Fruit fly (Drosophila melanogaster) whole organism, embryonic: ENCODE measurements around the gene CG9130.
A peak's percentile ranks its signal among the peaks of the same experiment; 100 is the strongest.

ENCODE experiments used
- B-H1 ChIP-seq: fragments of 200-800 bp; sonication (Bioruptor generic); IDR thresholded peaks from 3 replicates; pipeline ENCODE4 v1.3.6; 2022; ENCODE audit warnings: missing biosample characterization, missing genetic modification characterization
- CG10431 ChIP-seq: fragments of 200-800 bp; sonication (Bioruptor generic); optimal IDR thresholded peaks from 3 replicates; lab custom pipeline; 2018; ENCODE audit warnings: missing biosample characterization, mild to moderate bottlenecking, missing genetic modification characterization
- CG11560 ChIP-seq: fragments of 200-800 bp; sonication (Bioruptor generic); IDR thresholded peaks from 3 replicates; pipeline ENCODE4 v1.3.6; 2022; ENCODE audit warnings: missing biosample characterization, missing genetic modification characterization
- CG13296 ChIP-seq: fragments of 200-800 bp; sonication (Bioruptor generic); optimal IDR thresholded peaks from 3 replicates; lab custom pipeline; 2018; ENCODE audit warnings: missing biosample characterization, mild to moderate bottlenecking, missing genetic modification characterization
- CG16815 ChIP-seq: fragments of 200-800 bp; sonication (Bioruptor generic); optimal IDR thresholded peaks from 3 replicates; lab custom pipeline; 2017; ENCODE audit warnings: missing biosample characterization, mild to moderate bottlenecking, missing genetic modification characterization
- CG18599 ChIP-seq: fragments of 200-800 bp; sonication (Bioruptor generic); optimal IDR thresholded peaks from 3 replicates; lab custom pipeline; 2017; ENCODE audit warnings: missing biosample characterization, missing genetic modification characterization, mild to moderate bottlenecking, moderate library complexity, missing genetic modification reagents
- CG3065 ChIP-seq: fragments of 200-800 bp; sonication (Bioruptor generic); optimal IDR thresholded peaks from 2 replicates; lab custom pipeline; 2016; ENCODE audit warnings: missing biosample characterization, missing genetic modification characterization
- CG3407 ChIP-seq: fragments of 200-800 bp; sonication (Bioruptor generic); optimal IDR thresholded peaks from 2 replicates; lab custom pipeline; 2018; ENCODE audit warnings: missing biosample characterization, mild to moderate bottlenecking, missing genetic modification characterization
- CG34422 ChIP-seq: fragments of 200-800 bp; sonication (Bioruptor generic); IDR thresholded peaks from 3 replicates; pipeline ENCODE4 v1.3.6; 2022; ENCODE audit warnings: missing biosample characterization, missing genetic modification characterization
- CG4328 ChIP-seq: fragments of 200-800 bp; sonication (Bioruptor generic); optimal IDR thresholded peaks from 3 replicates; lab custom pipeline; 2017; ENCODE audit warnings: missing biosample characterization, missing genetic modification reagents, missing genetic modification characterization
- CG43689 ChIP-seq: fragments of 200-800 bp; sonication (Bioruptor generic); IDR thresholded peaks from 2 replicates; pipeline ENCODE4 v1.3.6; 2022; ENCODE audit warnings: missing biosample characterization, missing genetic modification characterization
- CG4617 ChIP-seq: fragments of 200-800 bp; sonication (Bioruptor generic); optimal IDR thresholded peaks from 3 replicates; lab custom pipeline; 2016; ENCODE audit warnings: missing biosample characterization, missing genetic modification characterization, borderline replicate concordance
- CG6791 ChIP-seq: fragments of 200-800 bp; sonication (Bioruptor generic); IDR thresholded peaks from 3 replicates; pipeline ENCODE4 v1.3.6; 2022; ENCODE audit warnings: missing biosample characterization, missing genetic modification characterization; ENCODE audit not compliant: partially characterized antibody
- CG6854 ChIP-seq: fragments of 200-800 bp; sonication (Bioruptor generic); optimal IDR thresholded peaks from 3 replicates; lab custom pipeline; 2017; ENCODE audit warnings: missing biosample characterization, mild to moderate bottlenecking, missing genetic modification characterization
- CG9215 ChIP-seq: fragments of 200-800 bp; sonication (Bioruptor generic); IDR thresholded peaks from 2 replicates; pipeline ENCODE4 v1.3.6; 2022; ENCODE audit warnings: missing biosample characterization, missing genetic modification characterization
- CG9609 ChIP-seq: fragments of 200-800 bp; sonication (Bioruptor generic); optimal IDR thresholded peaks from 3 replicates; lab custom pipeline; 2016; ENCODE audit warnings: missing biosample characterization, missing genetic modification characterization
- CG9727 ChIP-seq: fragments of 200-800 bp; sonication (Bioruptor generic); optimal IDR thresholded peaks from 3 replicates; lab custom pipeline; 2017; ENCODE audit warnings: missing biosample characterization, mild to moderate bottlenecking, missing genetic modification characterization
- Dbx ChIP-seq: fragments of 200-800 bp; sonication (Bioruptor generic); IDR thresholded peaks from 3 replicates; pipeline ENCODE4 v1.3.6; 2022; ENCODE audit warnings: missing biosample characterization, missing genetic modification characterization
- Dip2 ChIP-seq: fragments of 200-800 bp; sonication (Bioruptor generic); IDR thresholded peaks from 2 replicates; pipeline ENCODE4 v1.3.6; 2022; ENCODE audit warnings: missing biosample characterization, missing genetic modification characterization
- Dip3 ChIP-seq: fragments of 200-800 bp; sonication (Bioruptor generic); optimal IDR thresholded peaks from 3 replicates; lab custom pipeline; 2016; ENCODE audit warnings: missing biosample characterization, missing genetic modification characterization
- Drgx ChIP-seq: fragments of 200-800 bp; sonication (Bioruptor generic); IDR thresholded peaks from 2 replicates; pipeline ENCODE4 v1.3.6; 2022; ENCODE audit warnings: missing biosample characterization, missing genetic modification characterization
- E2f1 ChIP-seq: fragments of 200-800 bp; sonication (Bioruptor generic); IDR thresholded peaks from 2 replicates; pipeline ENCODE4 v1.3.6; 2022; ENCODE audit warnings: missing biosample characterization, missing genetic modification characterization
- E2f2 ChIP-seq: fragments of 200-800 bp; sonication (Bioruptor generic); IDR thresholded peaks from 2 replicates; pipeline ENCODE4 v1.3.6; 2022; ENCODE audit warnings: missing biosample characterization, missing genetic modification characterization
- Eip74EF ChIP-seq, 2 experiments: fragments of 200-800 bp in 1 of 2; fragments of >200 bp in 1 of 2; sonication (Bioruptor generic) in 1 of 2; optimal IDR thresholded peaks; 2 replicates each; lab custom pipeline; 2017 to 2019; ENCODE audit warnings: missing biosample characterization in 2 of 2, missing genetic modification characterization in 2 of 2, mild to moderate bottlenecking in 1 of 2, moderate library complexity in 1 of 2
- Ets65A ChIP-seq: fragments of 200-800 bp; sonication (Bioruptor generic); peaks from one replicate; lab custom pipeline; 2016; ENCODE audit warnings: missing biosample characterization, missing genetic modification characterization
- Fer3 ChIP-seq: fragments of 200-800 bp; sonication (Bioruptor generic); optimal IDR thresholded peaks from 2 replicates; lab custom pipeline; 2018; ENCODE audit warnings: missing biosample characterization, mild to moderate bottlenecking, missing genetic modification characterization, moderate library complexity
- H2.0 ChIP-seq: fragments of 200-800 bp; sonication (Bioruptor generic); IDR thresholded peaks from 2 replicates; pipeline ENCODE4 v1.3.6; 2022; ENCODE audit warnings: missing biosample characterization, missing genetic modification characterization
- HHEX ChIP-seq: fragments of 200-800 bp; sonication (Bioruptor generic); optimal IDR thresholded peaks from 3 replicates; lab custom pipeline; 2017; ENCODE audit warnings: missing biosample characterization, mild to moderate bottlenecking, missing genetic modification characterization, missing genetic modification reagents
- HLH4C ChIP-seq: fragments of 200-800 bp; sonication (Bioruptor generic); IDR thresholded peaks from 3 replicates; pipeline ENCODE4 v1.3.6; 2022; ENCODE audit warnings: missing biosample characterization, missing genetic modification characterization; ENCODE audit not compliant: partially characterized antibody
- HLHmδ ChIP-seq: fragments of 200-800 bp; sonication (Bioruptor generic); optimal IDR thresholded peaks from 2 replicates; lab custom pipeline; 2018; ENCODE audit warnings: missing biosample characterization, mild to moderate bottlenecking, missing genetic modification characterization, moderate library complexity
- Hmx ChIP-seq: fragments of 200-800 bp; sonication (Bioruptor generic); optimal IDR thresholded peaks from 2 replicates; lab custom pipeline; 2016; ENCODE audit warnings: missing biosample characterization, missing genetic modification characterization
- Lpt ChIP-seq: fragments of >200 bp; optimal IDR thresholded peaks from 2 replicates; lab custom pipeline; 2018; ENCODE audit warnings: missing biosample characterization, missing genetic modification characterization
- Mrtf ChIP-seq: fragments of 200-800 bp; sonication (Bioruptor generic); IDR thresholded peaks from 3 replicates; pipeline ENCODE4 v1.3.6; 2022; ENCODE audit warnings: missing biosample characterization, missing genetic modification characterization
- Pdp1 ChIP-seq, 2 experiments: fragments of 200-800 bp; sonication (Bioruptor generic); optimal IDR thresholded peaks; 3 replicates each; lab custom pipeline; 2016; ENCODE audit warnings: missing biosample characterization in 2 of 2, missing genetic modification characterization in 2 of 2, mild to moderate bottlenecking in 1 of 2, moderate library complexity in 1 of 2
- ap ChIP-seq: fragments of 200-800 bp; sonication (Bioruptor generic); IDR thresholded peaks from 2 replicates; pipeline ENCODE4 v1.3.6; 2022; ENCODE audit warnings: missing biosample characterization, missing genetic modification characterization
- ash1 ChIP-seq: fragments of 200-800 bp; sonication (Bioruptor generic); optimal IDR thresholded peaks from 2 replicates; lab custom pipeline; 2018; ENCODE audit warnings: missing biosample characterization, mild to moderate bottlenecking, missing genetic modification characterization
- bcd ChIP-seq: fragments of 200-800 bp; sonication (Bioruptor generic); optimal IDR thresholded peaks from 2 replicates; lab custom pipeline; 2017; ENCODE audit warnings: missing biosample characterization, mild to moderate bottlenecking, missing genetic modification characterization
- cg ChIP-seq: fragments of 200-800 bp; sonication (Bioruptor generic); optimal IDR thresholded peaks from 3 replicates; lab custom pipeline; 2019; ENCODE audit warnings: missing biosample characterization, mild to moderate bottlenecking, missing genetic modification characterization, moderate library complexity
- croc ChIP-seq: fragments of 200-800 bp; sonication (Bioruptor generic); conservative IDR thresholded peaks from 3 replicates; pipeline ENCODE4 v1.3.6; 2022; ENCODE audit warnings: missing biosample characterization, missing genetic modification characterization
- crp ChIP-seq, 2 experiments: fragments of 200-800 bp; sonication (Bioruptor generic); optimal IDR thresholded peaks; 2 replicates in 1 of 2; 3 replicates in 1 of 2; lab custom pipeline; 2017; ENCODE audit warnings: missing biosample characterization in 2 of 2, missing genetic modification characterization in 2 of 2, mild to moderate bottlenecking in 1 of 2, moderate library complexity in 1 of 2
- cwo ChIP-seq: fragments of 200-800 bp; sonication (Bioruptor generic); optimal IDR thresholded peaks from 3 replicates; lab custom pipeline; 2017; ENCODE audit warnings: missing biosample characterization, missing genetic modification characterization, mild to moderate bottlenecking, moderate library complexity, missing genetic modification reagents
- gem ChIP-seq: fragments of 200-800 bp; sonication (Bioruptor generic); optimal IDR thresholded peaks from 2 replicates; lab custom pipeline; 2019; ENCODE audit warnings: missing biosample characterization, mild to moderate bottlenecking, missing genetic modification characterization, moderate library complexity
- hkb ChIP-seq, 2 experiments: fragments of 200-800 bp in 1 of 2; fragments of >200 bp in 1 of 2; sonication (Bioruptor generic) in 1 of 2; IDR thresholded peaks in 1 of 2; optimal IDR thresholded peaks in 1 of 2; 2 replicates each; pipeline versions ENCODE4 v1.3.6 to Lab custom; 2017 to 2022; ENCODE audit warnings: missing biosample characterization in 1 of 2, missing genetic modification characterization in 1 of 2
- mld ChIP-seq: fragments of 200-800 bp; sonication (Bioruptor generic); IDR thresholded peaks from 3 replicates; pipeline ENCODE4 v1.3.6; 2022; ENCODE audit warnings: missing biosample characterization, missing genetic modification characterization; ENCODE audit not compliant: partially characterized antibody
- odd ChIP-seq: fragments of 200-800 bp; sonication (Bioruptor generic); optimal IDR thresholded peaks from 2 replicates; lab custom pipeline; 2017; ENCODE audit warnings: missing biosample characterization, mild to moderate bottlenecking, missing genetic modification characterization
- psq ChIP-seq: fragments of 200-800 bp; sonication (Bioruptor generic); optimal IDR thresholded peaks from 2 replicates; lab custom pipeline; 2017; ENCODE audit warnings: missing biosample characterization, missing genetic modification characterization
- slp2 ChIP-seq: fragments of 200-800 bp; sonication (Bioruptor generic); optimal IDR thresholded peaks from 2 replicates; lab custom pipeline; 2016; ENCODE audit warnings: missing biosample characterization, missing genetic modification characterization
- sug ChIP-seq: fragments of 200-800 bp; optimal IDR thresholded peaks from 2 replicates; lab custom pipeline; 2019; ENCODE audit warnings: missing biosample characterization, mild to moderate bottlenecking, missing genetic modification characterization, moderate library complexity

CG9130 gene

DNA sequence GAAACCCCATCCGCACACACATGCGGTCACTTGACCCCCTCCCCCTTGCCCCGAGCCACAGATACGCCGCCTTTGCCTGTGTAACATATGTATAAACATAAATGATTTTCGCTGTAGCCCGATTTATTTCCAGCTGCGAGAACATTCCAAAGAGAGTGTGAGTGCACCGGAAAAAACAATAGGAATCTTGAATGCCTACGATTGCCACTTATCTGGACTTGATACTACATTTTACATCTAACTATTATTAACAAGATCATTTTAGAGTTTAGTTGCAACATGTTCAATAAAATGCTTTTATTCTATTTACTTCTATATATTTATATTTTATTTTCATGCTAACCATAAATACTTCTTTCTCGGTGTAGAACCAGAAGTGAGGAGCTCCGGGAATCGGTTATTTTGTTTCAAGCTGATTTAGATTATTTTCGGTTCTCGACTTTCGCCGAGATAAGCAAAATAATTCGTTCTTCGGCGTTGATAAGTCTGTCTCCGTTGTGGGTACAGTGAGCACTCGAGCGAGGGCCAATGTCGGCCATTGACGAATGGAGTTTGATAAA, 48.3 kb downstream of the CG9130 start (continued):
- TF ChIP-seq CG6791 (GFP tag; lab: Robert Waterston, UW) (no peak), CG3407 (GFP tag; lab: Kevin White, UChicago) (peak; percentile 74), HLH4C (GFP tag; lab: Robert Waterston, UW) (no peak), mld (no peak), ash1 (GFP tag; lab: Kevin White, UChicago) (no peak), bcd (GFP tag; lab: Kevin White, UChicago) (peak; percentile 79), CG3065 (peak; percentile 29), odd (peak; percentile 80), hkb (optimal IDR thresholded peaks at IDR 0.05; lab: Kevin White, UChicago) (no peak), hkb (GFP tag; IDR thresholded peaks at IDR 0.05; lab: Robert Waterston, UW) (peak; percentile 90), CG4617 (GFP tag; lab: Kevin White, UChicago) (peak; percentile 61), CG18599 (GFP tag; lab: Kevin White, UChicago) (peak; percentile 90), E2f2 (peak; percentile 59), CG11560 (tag; lab: Robert Waterston, UW) (0 out of 3 replicates have a peak, but pooled peaks have one; percentile 48), CG4328 (GFP tag; lab: Kevin White, UChicago) (peak; percentile 84), Eip74EF (GFP tag; optimal IDR thresholded peaks at IDR 0.05; lab: Kevin White, UChicago) (peak in 1 of 2 experiments; percentile 83), CG13296 (GFP tag; lab: Kevin White, UChicago) (peak; percentile 30), ap (GFP tag; lab: Robert Waterston, UW) (peak; percentile 45), CG9727 (peak; percentile 89), cg (GFP tag; lab: Kevin White, UChicago) (no peak), HHEX (GFP tag; lab: Kevin White, UChicago) (peak; percentile 73), psq (GFP tag; lab: Kevin White, UChicago) (peak; percentile 54), Ets65A (GFP tag; lab: Kevin White, UChicago) (no peak), Dip2 (GFP tag; lab: Robert Waterston, UW) (no peak), croc (GFP tag; lab: Robert Waterston, UW) (peak; percentile 83), CG9609 (GFP tag; lab: Kevin White, UChicago) (peak; percentile 8), Pdp1 (GFP tag; optimal IDR thresholded peaks at IDR 0.05; lab: Kevin White, UChicago) (peak; percentile 3 to 42), Drgx (GFP tag; lab: Robert Waterston, UW) (peak; percentile 23; the same call in 1 of the 2 replicates), Hmx (GFP tag; lab: Kevin White, UChicago) (no peak), gem (tag; lab: Kevin White, UChicago) (peak; percentile 92), CG10431 (GFP tag; lab: Kevin White, UChicago) (peak; percentile 70), CG9215 (GFP tag; lab: Robert Waterston, UW) (peak; percentile 56), B-H1 (GFP tag; lab: Robert Waterston, UW) (peak; percentile 62; the same call in 1 of the 3 replicates), Dbx (peak; percentile 69; the same call in 2 of the 3 replicates), slp2 (peak; percentile 22), Dip3 (GFP tag; lab: Kevin White, UChicago) (peak; percentile 43), E2f1 (GFP tag; lab: Robert Waterston, UW) (peak; percentile 58; the same call in 1 of the 2 replicates), crp (GFP tag; optimal IDR thresholded peaks at IDR 0.05; lab: Kevin White, UChicago) (peak in 1 of 2 experiments; percentile 39), H2.0 (GFP tag; lab: Robert Waterston, UW) (peak; percentile 67), CG6854 (GFP tag; lab: Kevin White, UChicago) (peak; percentile 57), Lpt (GFP tag; lab: Kevin White, UChicago) (no peak), cwo (GFP tag; lab: Kevin White, UChicago) (peak; percentile 61), CG16815 (GFP tag; lab: Kevin White, UChicago) (peak; percentile 76), Fer3 (peak; percentile 81), sug (tag; lab: Kevin White, UChicago) (peak; percentile 72), CG34422 (peak; percentile 86), CG43689 (GFP tag; lab: Robert Waterston, UW) (peak; percentile 38; the same call in 1 of the 2 replicates), Mrtf (GFP tag; lab: Robert Waterston, UW) (peak; percentile 70; the same call in 1 of the 3 replicates), HLHmδ (GFP tag; lab: Kevin White, UChicago) (no peak)
